Worm (Caenorhabditis elegans) whole organism, L4/young adult: ENCODE results near the gene fipr-25.

Experiments used
- W03F9.2 ChIP-seq: fragments of 150-350 bp; optimal IDR thresholded peaks from 2 replicates; lab custom pipeline; 2014; ENCODE audit warnings: missing biosample characterization, missing genetic modification characterization
- dao-5 ChIP-seq: sonication (generic microtip); optimal IDR thresholded peaks from 2 replicates; lab custom pipeline; 2016; ENCODE audit warnings: missing genotype, missing genetic modification characterization, moderate library complexity, missing compliant biosample characterization
- him-1 ChIP-seq: sonication (generic microtip); optimal IDR thresholded peaks from 2 replicates; lab custom pipeline; 2016; ENCODE audit warnings: missing genotype, missing genetic modification reagents, missing genetic modification characterization, missing compliant biosample characterization

The fipr-25 gene

ce11 chrV:2004229-2004628 is 47.0 kb downstream of the fipr-25 start, which contains the start of gene clec-206:
TSS of gene clec-206 (minus strand) at chrV:2004329.
- TF ChIP-seq dao-5 (tag; lab: Kevin White, UChicago) (no peak), him-1 (tag; lab: Kevin White, UChicago) (no peak), W03F9.2 (tag; lab: Kevin White, UChicago) (no peak)

ce11 chrV:2004659-2005058 is 47.4 kb downstream of the fipr-25 start, which contains the start of gene cysl-4:
TSS of gene cysl-4 (plus strand) at chrV:2004959.
- TF ChIP-seq dao-5 (tag; lab: Kevin White, UChicago) (no peak), W03F9.2 (tag; lab: Kevin White, UChicago) (no peak), him-1 (tag; lab: Kevin White, UChicago) (no peak)
